Worm (Caenorhabditis elegans): ENCODE results near the gene Y48B6A.1.

- TF ChIP-seq nhr-28 (tag; optimal IDR thresholded peaks at IDR 0.05) = no peak
- no peak for TF ChIP-seq ceh-83 (GFP tag; optimal IDR thresholded peaks at IDR 0.05)
- TF ChIP-seq unc-62 (GFP tag; optimal IDR thresholded peaks at IDR 0.05) = no peak
- no peak for TF ChIP-seq mep-1 (tag; optimal IDR thresholded peaks at IDR 0.05)
- TF ChIP-seq zip-8 (tag; optimal IDR thresholded peaks at IDR 0.05) = no peak
- TF ChIP-seq lsy-2 (tag; optimal IDR thresholded peaks at IDR 0.05) = no peak
- TF ChIP-seq ztf-11 (tag; optimal IDR thresholded peaks at IDR 0.05) = no peak
- TF ChIP-seq M03D4.4 (tag; optimal IDR thresholded peaks at IDR 0.05) = no peak
- TF ChIP-seq nhr-12 (tag; optimal IDR thresholded peaks at IDR 0.05) = no peak
Observed at ce11 chrII:14102112-14102511, 52.1 kb downstream of the Y48B6A.1 start.

Measured in whole organism, mixed stage, embryonic.